Fruit fly (Drosophila melanogaster): Measurements from ENCODE around the gene Dab.

- no peak for TF ChIP-seq EcR (GFP tag; optimal IDR thresholded peaks at IDR 0.05)
- TF ChIP-seq Ets98B (GFP tag; IDR thresholded peaks at IDR 0.05) = no peak
- TF ChIP-seq CG8159 (tag; optimal IDR thresholded peaks at IDR 0.05) = peak; percentile 37
Observed at dm6 chr3L:16746586-16747383, 34.9 kb downstream of the Dab start.
